Worm (Caenorhabditis elegans) whole organism, L3 larva: ENCODE measurements around the gene srw-43.

Experiments used
- ZK546.5 ChIP-seq: sonication (generic microtip); optimal IDR thresholded peaks from 2 replicates; lab custom pipeline; 2017; ENCODE audit warnings: missing biosample characterization, missing genetic modification characterization
- ama-1 ChIP-seq: fragments of 150-350 bp; optimal IDR thresholded peaks from 2 replicates; lab custom pipeline; 2018
- ceh-82 ChIP-seq: fragments of 150-350 bp; optimal IDR thresholded peaks from 2 replicates; lab custom pipeline; 2014; ENCODE audit warnings: missing biosample characterization, missing genetic modification characterization
- elt-3 ChIP-seq, 3 experiments: fragments of 150-350 bp in 1 of 3; sonication (generic microtip) in 2 of 3; optimal IDR thresholded peaks; 2 replicates in 2 of 3; 4 replicates in 1 of 3; lab custom pipeline; 2014 to 2017; ENCODE audit warnings: missing biosample characterization in 3 of 3, missing genetic modification characterization in 3 of 3
- lin-15B ChIP-seq: fragments of 150-350 bp; optimal IDR thresholded peaks from 2 replicates; lab custom pipeline; 2014; ENCODE audit warnings: missing biosample characterization, missing genetic modification characterization
- nfya-1 ChIP-seq: sonication (generic microtip); optimal IDR thresholded peaks from 2 replicates; lab custom pipeline; 2017; ENCODE audit warnings: missing genetic modification characterization, mild to moderate bottlenecking, missing compliant biosample characterization, antibody characterized with exemption, moderate library complexity; ENCODE audit not compliant: insufficient read depth
- unc-62 ChIP-seq: fragments of 150-350 bp; sonication (generic microtip); optimal IDR thresholded peaks from 4 replicates; lab custom pipeline; 2014; ENCODE audit warnings: missing biosample characterization, missing genetic modification reagents, missing genetic modification characterization

DNA sequence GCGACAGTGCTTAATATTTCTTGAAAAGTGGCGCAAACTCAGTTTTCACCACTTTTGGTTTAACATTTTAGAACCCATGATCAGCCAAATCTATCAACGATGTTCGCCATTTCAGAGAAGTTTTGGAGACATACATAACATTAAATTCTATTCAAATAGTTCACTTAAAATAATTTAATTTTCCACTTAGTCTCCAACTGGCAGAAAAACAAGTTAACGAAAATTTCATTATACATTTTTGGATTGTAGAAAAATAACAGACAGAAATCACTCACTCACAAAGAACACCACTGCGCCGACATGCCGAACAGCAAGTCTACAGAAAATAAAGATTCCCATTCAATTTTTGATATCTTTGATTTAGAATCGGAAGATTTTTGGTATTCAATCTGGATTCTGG lies 5.8 kb upstream of the srw-43 start, which contains the start of gene srw-44:
- TF ChIP-seq ceh-82 (tag; lab: Kevin White, UChicago) = no peak
- TF ChIP-seq elt-3 (tag; optimal IDR thresholded peaks at IDR 0.05; lab: Kevin White, UChicago) = no peak
- TF ChIP-seq unc-62 (GFP tag; lab: Kevin White, UChicago) = no peak
- no peak for TF ChIP-seq nfya-1 (tag; lab: Kevin White, UChicago)
- TF ChIP-seq ama-1 (lab: Kevin White, UChicago) = no peak
- no peak for TF ChIP-seq ZK546.5 (tag; lab: Kevin White, UChicago)
- TF ChIP-seq lin-15B (tag; lab: Kevin White, UChicago) = no peak
